Worm (Caenorhabditis elegans) whole organism, L4 larva: Measurements from ENCODE around the gene ZK355.8.
A peak's percentile ranks its signal among the peaks of the same experiment; 100 is the strongest.

ENCODE experiments used
- D1046.2 ChIP-seq: fragments of 200-800 bp; sonication (Bioruptor generic); IDR thresholded peaks from 2 replicates; pipeline ENCODE4 v1.3.6; 2022; ENCODE audit warnings: missing genetic modification characterization, missing compliant biosample characterization
- F44E2.7 ChIP-seq: fragments of 200-800 bp; sonication (Bioruptor generic); IDR thresholded peaks from 2 replicates; pipeline ENCODE4 v2.1.2; 2022; ENCODE audit warnings: missing genetic modification characterization, missing compliant biosample characterization
- T20F7.1 ChIP-seq: fragments of 200-800 bp; sonication (Bioruptor generic); optimal IDR thresholded peaks from 2 replicates; lab custom pipeline; 2018; ENCODE audit warnings: mild to moderate bottlenecking, missing genetic modification characterization, missing compliant biosample characterization
- Y75B8A.6 ChIP-seq: fragments of 200-800 bp; sonication (Bioruptor generic); IDR thresholded peaks from 2 replicates; pipeline ENCODE4 v1.3.6; 2022; ENCODE audit warnings: missing genetic modification reagents, missing genetic modification characterization, missing compliant biosample characterization
- ZK546.5 ChIP-seq, 2 experiments: sonication (generic microtip); optimal IDR thresholded peaks; 2 replicates each; lab custom pipeline; 2017; ENCODE audit warnings: missing biosample characterization in 2 of 2, missing genetic modification characterization in 2 of 2
- aha-1 ChIP-seq: fragments of 150-350 bp; peaks from one replicate; lab custom pipeline; 2014; ENCODE audit warnings: missing biosample characterization, missing genetic modification characterization
- aly-2 ChIP-seq: sonication (generic microtip); optimal IDR thresholded peaks from 2 replicates; lab custom pipeline; 2018; ENCODE audit warnings: missing biosample characterization, missing genetic modification characterization
- attf-4 ChIP-seq: sonication (generic microtip); optimal IDR thresholded peaks from 3 replicates; lab custom pipeline; 2017; ENCODE audit warnings: missing biosample characterization, missing genetic modification characterization
- ceh-44 ChIP-seq: fragments of 200-800 bp; sonication (Bioruptor generic); IDR thresholded peaks from 2 replicates; pipeline ENCODE4 v1.3.6; 2022; ENCODE audit warnings: missing genetic modification reagents, missing genetic modification characterization, missing compliant biosample characterization
- ceh-82 ChIP-seq: sonication (generic microtip); optimal IDR thresholded peaks from 2 replicates; lab custom pipeline; 2017; ENCODE audit warnings: missing biosample characterization, missing genetic modification characterization
- cey-2 ChIP-seq: sonication (generic microtip); optimal IDR thresholded peaks from 3 replicates; lab custom pipeline; 2017; ENCODE audit warnings: missing genetic modification characterization, mild to moderate bottlenecking, missing compliant biosample characterization, antibody characterized with exemption, borderline replicate concordance; ENCODE audit not compliant: insufficient read depth
- daf-16 ChIP-seq, 3 experiments: sonication (generic microtip); optimal IDR thresholded peaks; 2 replicates each; lab custom pipeline; 2016 to 2017; ENCODE audit warnings: missing genetic modification characterization in 3 of 3, missing genetic modification reagents in 3 of 3, mild to moderate bottlenecking in 2 of 3, missing compliant biosample characterization in 2 of 3, missing biosample characterization in 1 of 3, moderate library complexity in 1 of 3
- dmd-6 ChIP-seq: fragments of 200-800 bp; sonication (Bioruptor generic); IDR thresholded peaks from 2 replicates; pipeline ENCODE4 v1.3.6; 2022; ENCODE audit warnings: missing genetic modification reagents, missing genetic modification characterization, missing compliant biosample characterization
- dmd-9 ChIP-seq: fragments of 200-800 bp; sonication (Bioruptor generic); IDR thresholded peaks from 2 replicates; pipeline ENCODE4 v1.3.6; 2022; ENCODE audit warnings: missing genetic modification reagents, missing genetic modification characterization, missing compliant biosample characterization
- dve-1 ChIP-seq: sonication (generic microtip); optimal IDR thresholded peaks from 2 replicates; lab custom pipeline; 2017; ENCODE audit warnings: antibody characterized with exemption, mild to moderate bottlenecking, missing genetic modification characterization, missing compliant biosample characterization; ENCODE audit not compliant: insufficient read depth
- egl-43 ChIP-seq: fragments of 200-800 bp; sonication (Bioruptor generic); IDR thresholded peaks from 2 replicates; pipeline ENCODE4 v1.3.6; 2022; ENCODE audit warnings: missing genetic modification reagents, missing genetic modification characterization, missing compliant biosample characterization
- hlh-11 ChIP-seq: fragments of 200-800 bp; sonication (Bioruptor generic); optimal IDR thresholded peaks from 2 replicates; lab custom pipeline; 2018; ENCODE audit warnings: mild to moderate bottlenecking, missing genetic modification characterization, missing compliant biosample characterization
- lin-1 ChIP-seq: fragments of 200-800 bp; sonication (Bioruptor generic); IDR thresholded peaks from 2 replicates; pipeline ENCODE4 v1.3.6; 2022; ENCODE audit warnings: missing genetic modification reagents, missing genetic modification characterization, missing compliant biosample characterization
- lin-38 ChIP-seq: fragments of 200-800 bp; sonication (Bioruptor generic); IDR thresholded peaks from 2 replicates; pipeline ENCODE4 v1.3.6; 2022; ENCODE audit warnings: missing genetic modification reagents, missing genetic modification characterization, missing compliant biosample characterization
- lsy-2 ChIP-seq, 2 experiments: fragments of 150-350 bp in 1 of 2; sonication (generic microtip) in 1 of 2; optimal IDR thresholded peaks; 2 replicates each; lab custom pipeline; 2014 to 2017; ENCODE audit warnings: missing biosample characterization in 2 of 2, missing genetic modification characterization in 2 of 2
- mxl-3 ChIP-seq: fragments of 200-800 bp; sonication (Bioruptor generic); optimal IDR thresholded peaks from 2 replicates; lab custom pipeline; 2018; ENCODE audit warnings: mild to moderate bottlenecking, missing genetic modification characterization, missing compliant biosample characterization
- nhr-25 ChIP-seq: sonication (generic microtip); optimal IDR thresholded peaks from 2 replicates; lab custom pipeline; 2017; ENCODE audit warnings: missing genetic modification characterization, mild to moderate bottlenecking, missing compliant biosample characterization, antibody characterized with exemption, moderate library complexity, borderline replicate concordance; ENCODE audit not compliant: insufficient read depth
- nhr-42 ChIP-seq: fragments of 200-800 bp; sonication (Bioruptor generic); IDR thresholded peaks from 2 replicates; pipeline ENCODE4 v1.3.6; 2022; ENCODE audit warnings: missing genetic modification characterization, missing compliant biosample characterization
- nhr-48 ChIP-seq: sonication (generic microtip); optimal IDR thresholded peaks from 2 replicates; lab custom pipeline; 2016; ENCODE audit warnings: mild to moderate bottlenecking, missing genetic modification characterization, missing compliant biosample characterization
- pha-4 ChIP-seq, 2 experiments: fragments of 150-350 bp in 1 of 2; fragments of 200-800 bp in 1 of 2; sonication (Bioruptor generic) in 1 of 2; IDR thresholded peaks in 1 of 2; optimal IDR thresholded peaks in 1 of 2; 2 replicates each; pipeline versions ENCODE4 v1.3.6 to Lab custom; 2014 to 2022; ENCODE audit warnings: missing genetic modification characterization in 2 of 2, missing genetic modification reagents in 2 of 2, missing biosample characterization in 1 of 2, missing compliant biosample characterization in 1 of 2
- php-3 ChIP-seq: fragments of 200-800 bp; sonication (Bioruptor generic); IDR thresholded peaks from 2 replicates; pipeline ENCODE4 v1.3.6; 2022; ENCODE audit warnings: missing genetic modification reagents, missing genetic modification characterization, missing compliant biosample characterization
- pqm-1 ChIP-seq: sonication (generic microtip); optimal IDR thresholded peaks from 2 replicates; lab custom pipeline; 2017; ENCODE audit warnings: missing biosample characterization, missing genetic modification characterization
- set-16 ChIP-seq: fragments of 200-800 bp; sonication (Bioruptor generic); IDR thresholded peaks from 2 replicates; pipeline ENCODE4 v1.3.6; 2022; ENCODE audit warnings: missing genetic modification reagents, missing genetic modification characterization, missing compliant biosample characterization
- unc-130 ChIP-seq: sonication (generic microtip); optimal IDR thresholded peaks from 2 replicates; lab custom pipeline; 2016; ENCODE audit warnings: missing genetic modification reagents, missing genetic modification characterization, missing compliant biosample characterization
- unc-39 ChIP-seq: sonication (generic microtip); optimal IDR thresholded peaks from 2 replicates; lab custom pipeline; 2017; ENCODE audit warnings: missing biosample characterization, missing genetic modification characterization
- unc-62 ChIP-seq, 3 experiments: fragments of 150-350 bp in 1 of 3; sonication (generic microtip); optimal IDR thresholded peaks in 2 of 3; peaks in 1 of 3; 1 replicate in 1 of 3; 2 replicates in 2 of 3; lab custom pipeline; 2014 to 2017; ENCODE audit warnings: missing biosample characterization in 3 of 3, missing genetic modification characterization in 3 of 3, missing genetic modification reagents in 3 of 3, missing genotype in 1 of 3
- zip-11 ChIP-seq: fragments of 200-800 bp; sonication (Bioruptor generic); IDR thresholded peaks from 2 replicates; pipeline ENCODE4 v1.3.6; 2022; ENCODE audit warnings: missing genetic modification characterization, missing compliant biosample characterization
- ztf-11 ChIP-seq: fragments of 150-350 bp; optimal IDR thresholded peaks from 2 replicates; lab custom pipeline; 2014; ENCODE audit warnings: missing biosample characterization, missing genetic modification characterization
- ztf-7 ChIP-seq: fragments of 150-350 bp; optimal IDR thresholded peaks from 2 replicates; lab custom pipeline; 2014; ENCODE audit warnings: missing biosample characterization, missing genetic modification characterization

The ZK355.8 gene

DNA sequence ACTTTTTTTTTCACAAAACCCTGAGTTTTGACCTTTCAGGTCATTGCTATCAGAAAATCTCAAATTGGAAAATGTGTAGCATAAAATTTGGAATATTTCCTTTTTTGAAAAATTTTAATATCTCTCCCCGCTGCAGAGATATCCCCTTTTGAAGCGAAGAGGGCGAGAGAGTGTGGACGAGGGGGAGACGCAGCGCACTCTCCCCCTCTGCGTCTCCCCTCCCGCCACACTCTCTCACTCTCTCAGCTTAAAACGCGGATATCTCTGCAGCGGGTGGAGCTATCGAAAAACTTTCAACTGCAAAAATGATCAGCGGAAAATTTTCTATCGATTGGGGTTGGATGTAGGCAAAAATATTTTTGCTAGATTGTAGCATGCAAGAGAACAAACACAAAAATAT, 4.8 kb upstream of the ZK355.8 start:
- TF ChIP-seq set-16 (peak; percentile 55), F44E2.7 (GFP tag; lab: Robert Waterston, UW) (no peak), ceh-82 (tag; lab: Kevin White, UChicago) (no peak), lin-1 (GFP tag; lab: Robert Waterston, UW) (0 out of 2 replicates have a peak, but pooled peaks have one; percentile 2), attf-4 (tag; lab: Kevin White, UChicago) (no peak), zip-11 (GFP tag; lab: Robert Waterston, UW) (no peak), lin-38 (GFP tag; lab: Robert Waterston, UW) (0 out of 2 replicates have a peak, but pooled peaks have one; percentile 23), egl-43 (no peak)

DNA sequence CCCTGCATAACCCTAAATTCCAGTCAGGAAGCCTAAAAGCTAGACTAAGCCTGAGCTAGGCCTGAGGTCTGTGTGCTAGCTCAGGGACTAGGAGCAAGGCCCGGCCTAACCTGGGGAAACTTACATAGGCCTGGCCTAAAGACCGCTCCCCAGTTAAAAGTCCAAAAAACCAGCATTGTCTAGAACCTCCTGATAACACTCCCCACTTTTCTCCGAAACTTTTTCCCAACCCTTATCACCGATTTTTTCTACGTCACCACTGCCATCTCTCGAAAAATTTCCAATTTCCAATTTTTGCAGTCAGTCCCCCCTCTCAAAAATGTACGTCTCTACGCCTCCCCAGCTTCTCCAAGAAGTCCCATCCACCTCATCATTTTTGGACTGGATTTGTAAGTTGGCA, 4.0 kb upstream of the ZK355.8 start, which contains the start of gene ZK355.2:
Gene ZK355.2 (plus strand): TSS at position 301 of the 400 bp plus-strand sequence.
- TF ChIP-seq dmd-6 (GFP tag; lab: Robert Waterston, UW): peak; percentile 34; the same call in 1 of the 2 replicates
- TF ChIP-seq Y75B8A.6 (GFP tag; lab: Robert Waterston, UW): no peak
- peak; percentile 5 for TF ChIP-seq pqm-1 (tag; lab: Kevin White, UChicago)
- TF ChIP-seq daf-16 (GFP tag; optimal IDR thresholded peaks at IDR 0.05; lab: Kevin White, UChicago): no peak
- peak; percentile 8 for TF ChIP-seq daf-16 (tag; optimal IDR thresholded peaks at IDR 0.05; lab: Kevin White, UChicago)

DNA sequence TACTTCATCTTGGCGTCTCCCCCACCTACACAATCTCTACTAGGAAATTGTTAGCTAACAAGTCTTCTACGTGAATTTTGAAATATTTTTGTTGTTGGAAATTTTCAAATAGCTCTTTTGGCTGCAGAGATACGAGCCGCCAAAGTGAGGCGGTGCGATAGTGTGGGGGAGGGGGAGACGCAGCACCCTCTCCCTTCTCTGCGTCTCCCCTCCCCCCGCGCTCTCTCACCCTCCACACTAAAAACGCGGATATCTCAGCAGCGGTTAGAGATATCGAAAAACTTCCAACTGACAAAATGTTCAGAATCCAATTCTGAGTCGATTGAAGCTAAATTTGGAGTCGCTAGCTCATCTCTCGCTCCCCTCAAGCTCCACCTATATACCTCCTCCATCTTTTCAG, 2.6 kb upstream of the ZK355.8 start:
- no peak for TF ChIP-seq aly-2 (tag; lab: Kevin White, UChicago)
- TF ChIP-seq aha-1: peak; percentile 13
- TF ChIP-seq hlh-11 (tag; lab: Kevin White, UChicago): no peak
- TF ChIP-seq set-16: peak; percentile 69

DNA sequence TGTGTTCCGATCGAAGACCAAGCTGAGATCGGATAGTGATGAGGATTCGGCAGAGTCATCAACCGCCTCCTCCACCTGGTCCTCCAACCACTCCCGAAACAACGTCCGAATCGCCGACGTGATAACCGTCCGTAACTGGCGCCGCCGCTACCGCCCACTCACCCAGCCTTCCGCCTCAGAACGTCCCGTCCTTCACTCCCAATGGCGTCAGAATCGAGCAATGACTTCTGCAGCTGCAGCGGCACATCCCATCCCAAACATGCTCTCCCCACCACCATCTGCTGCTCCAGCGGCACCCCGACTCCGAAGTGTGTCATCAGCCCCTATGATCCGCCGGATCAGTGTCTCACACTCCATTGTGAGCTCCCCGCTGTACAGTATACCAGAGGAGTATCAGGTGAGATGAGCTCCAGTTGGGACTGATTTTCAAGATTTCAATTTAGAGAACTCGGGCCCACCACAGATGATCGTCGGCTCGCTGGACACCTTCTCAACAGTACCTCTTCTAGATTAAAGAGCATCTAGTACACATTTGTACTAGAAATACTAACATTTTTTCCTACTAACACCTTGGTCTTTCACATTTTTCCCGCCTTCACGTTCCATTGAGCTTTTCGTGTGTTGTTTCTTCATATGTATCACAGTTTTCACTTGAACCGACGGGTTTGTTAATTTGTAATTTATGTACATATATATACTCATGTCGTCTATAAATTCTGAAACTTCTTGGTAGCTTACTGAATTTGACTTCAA, 1.6 kb upstream of the ZK355.8 start:
- peak; percentile 17; the same call in 1 of the 2 replicates for TF ChIP-seq nhr-42 (GFP tag; lab: Robert Waterston, UW)
- TF ChIP-seq unc-62 (GFP tag; optimal IDR thresholded peaks at IDR 0.05 in 1 of 2; lab: Kevin White, UChicago): peak in 1 of 2 experiments; percentile 80
- no peak for TF ChIP-seq unc-62 (tag; optimal IDR thresholded peaks at IDR 0.05; lab: Kevin White, UChicago)
- TF ChIP-seq set-16: peak; percentile 90
- TF ChIP-seq ceh-44 (GFP tag; lab: Robert Waterston, UW): no peak

DNA sequence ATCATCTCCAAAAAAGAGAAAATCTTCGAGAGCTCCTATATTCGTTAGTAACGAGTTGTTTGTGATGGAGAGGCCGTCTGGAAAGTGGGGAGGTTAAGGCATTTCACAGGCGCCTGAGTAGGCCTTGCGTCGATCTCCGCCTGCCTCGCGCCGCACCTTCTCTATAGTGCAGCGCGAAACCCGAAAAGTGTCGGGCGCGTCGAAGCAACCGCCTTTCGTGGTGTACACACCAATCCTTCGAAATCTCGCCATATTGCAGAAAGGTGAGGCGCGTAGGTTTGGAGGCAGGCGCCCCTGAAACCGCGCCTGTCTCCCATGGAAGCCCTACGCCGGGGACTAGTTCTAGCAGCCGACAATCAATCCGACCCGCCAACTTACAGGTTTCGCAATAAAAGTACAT, 2.2 kb downstream of the ZK355.8 start:
- TF ChIP-seq set-16 (peak; percentile 77), D1046.2 (GFP tag; lab: Robert Waterston, UW) (0 out of 2 replicates have a peak, but pooled peaks have one; percentile 41), ZK546.5 (tag; optimal IDR thresholded peaks at IDR 0.05; lab: Kevin White, UChicago) (no peak), egl-43 (0 out of 2 replicates have a peak, but pooled peaks have one; percentile 12)
- TF ChIP-seq, all 104 proteins: peak for 3

DNA sequence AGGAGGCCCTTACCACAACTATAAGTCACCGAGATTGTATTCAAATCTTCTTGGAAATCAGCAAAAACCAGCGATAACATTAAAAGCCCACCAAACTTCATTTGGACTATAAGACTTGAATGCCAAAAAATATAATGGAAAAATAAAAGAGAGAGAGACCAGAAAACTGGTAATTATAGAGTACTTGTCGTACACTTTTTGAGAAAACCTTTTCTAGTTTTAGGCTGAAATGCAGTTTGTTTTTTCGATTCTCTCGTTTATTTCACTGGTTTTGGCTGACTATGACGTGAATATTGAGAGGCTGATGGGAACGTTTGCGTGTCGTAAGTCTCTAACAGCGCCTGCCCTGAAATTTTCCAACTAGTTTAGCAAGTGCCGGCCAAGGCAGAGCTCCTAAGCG, 2.9 kb downstream of the ZK355.8 start, which contains the start of the genes irld-64 and irld-63:
Gene irld-64 (minus strand): TSS at position 101 of the 400 bp plus-strand sequence.
Gene irld-63 (plus strand): TSS at position 230 of the 400 bp plus-strand sequence.
- no peak for TF ChIP-seq mxl-3 (GFP tag; lab: Kevin White, UChicago)
- TF ChIP-seq ztf-7 (tag; lab: Kevin White, UChicago): no peak
- TF ChIP-seq ztf-11: no peak
- no peak for TF ChIP-seq unc-130 (GFP tag; lab: Kevin White, UChicago)
- TF ChIP-seq unc-39 (tag; lab: Kevin White, UChicago): no peak
- no peak for TF ChIP-seq egl-43
- no peak for TF ChIP-seq T20F7.1 (GFP tag; lab: Kevin White, UChicago)
- TF ChIP-seq dmd-9: no peak
- no peak for TF ChIP-seq lsy-2 (tag; optimal IDR thresholded peaks at IDR 0.05; lab: Kevin White, UChicago)
- TF ChIP-seq cey-2 (tag; lab: Kevin White, UChicago): no peak
- TF ChIP-seq nhr-25 (tag; lab: Kevin White, UChicago): no peak
- no peak for TF ChIP-seq pha-4 (GFP tag; IDR thresholded peaks at IDR 0.05; lab: Robert Waterston, UW)
- no peak for TF ChIP-seq pha-4 (tag; optimal IDR thresholded peaks at IDR 0.05; lab: Kevin White, UChicago)
- no peak for TF ChIP-seq dve-1 (tag; lab: Kevin White, UChicago)
- TF ChIP-seq php-3: no peak
- no peak for TF ChIP-seq ceh-82 (tag; lab: Kevin White, UChicago)
- no peak for TF ChIP-seq nhr-42 (GFP tag; lab: Robert Waterston, UW)
- no peak for TF ChIP-seq nhr-48 (tag; lab: Kevin White, UChicago)
- no peak for TF ChIP-seq pqm-1 (tag; lab: Kevin White, UChicago)
- TF ChIP-seq, all 104 proteins: peak for 0
